Worm (Caenorhabditis elegans): ENCODE data around the gene ift-43.

ift-43 gene

ce11 chrII:5660736-5661734 lies at the start of gene ift-43, which contains the start of gene mdt-26:
Gene ift-43 (minus strand): TSS chrII:5660786.
Gene mdt-26 (plus strand): TSS chrII:5661181.
- peak; percentile 99 for TF ChIP-seq aha-1 (tag)
- no peak for TF ChIP-seq lin-39 (tag; optimal IDR thresholded peaks at IDR 0.05)
- no peak for TF ChIP-seq cey-2 (tag; optimal IDR thresholded peaks at IDR 0.05; ENCODE audit: borderline replicate concordance, insufficient read depth)
- no peak for TF ChIP-seq R02D3.7 (tag; optimal IDR thresholded peaks at IDR 0.05)
- TF ChIP-seq nhr-42 (GFP tag; IDR thresholded peaks at IDR 0.05) = peak; percentile 83
- TF ChIP-seq F26F4.8 (GFP tag; conservative IDR thresholded peaks at IDR 0.05) = no peak
- peak; percentile 94 for TF ChIP-seq hmg-1.1 (GFP tag; IDR thresholded peaks at IDR 0.05)
- peak; percentile 40 for TF ChIP-seq dpl-1 (GFP tag; optimal IDR thresholded peaks at IDR 0.05)
- peak; percentile 76 to 88 for TF ChIP-seq mdl-1 (tag; optimal IDR thresholded peaks at IDR 0.05)
- 0 out of 2 replicates have a peak, but pooled peaks have one; percentile 42 for TF ChIP-seq vab-7 (GFP tag; IDR thresholded peaks at IDR 0.05)
- peak in 1 of 2 experiments; percentile 3 for TF ChIP-seq ZK546.5 (tag; optimal IDR thresholded peaks at IDR 0.05)
- peak; percentile 77 for TF ChIP-seq mep-1 (tag; optimal IDR thresholded peaks at IDR 0.05)
- TF ChIP-seq T20F7.1 (GFP tag; optimal IDR thresholded peaks at IDR 0.05) = no peak
- TF ChIP-seq snpc-1.2 (GFP tag; IDR thresholded peaks at IDR 0.05) = peak; percentile 75
- TF ChIP-seq madf-9 (GFP tag; conservative IDR thresholded peaks at IDR 0.05) = peak; percentile 67
- peak; percentile 0 for TF ChIP-seq nhr-77 (tag; optimal IDR thresholded peaks at IDR 0.05)
- TF ChIP-seq nhr-41 (GFP tag; IDR thresholded peaks at IDR 0.05) = peak; percentile 65; the same call in 1 of the 2 replicates
- TF ChIP-seq ZK337.2 (GFP tag; IDR thresholded peaks at IDR 0.05) = no peak
- 0 out of 4 replicates have a peak, but pooled peaks of 1 of the 2 experiments have one; percentile 30 for TF ChIP-seq madf-5 (GFP tag; IDR thresholded peaks at IDR 0.05)
- TF ChIP-seq egl-27 (tag; optimal IDR thresholded peaks at IDR 0.05) = no peak
- no peak for TF ChIP-seq zfp-2 (tag; optimal IDR thresholded peaks at IDR 0.05)
- peak; percentile 67 for TF ChIP-seq ceh-20 (GFP tag; IDR thresholded peaks at IDR 0.05)
- TF ChIP-seq daf-16 (GFP tag; optimal IDR thresholded peaks at IDR 0.05) = peak; percentile 36 to 59
- peak; percentile 47 for TF ChIP-seq daf-16 (tag; optimal IDR thresholded peaks at IDR 0.05)
- TF ChIP-seq daf-12 (tag; optimal IDR thresholded peaks at IDR 0.05) = no peak
- TF ChIP-seq spr-1 (tag; optimal IDR thresholded peaks at IDR 0.05) = peak; percentile 81
- peak; percentile 76 for TF ChIP-seq ceh-28 (tag; optimal IDR thresholded peaks at IDR 0.05)
- TF ChIP-seq lin-29 (GFP tag; IDR thresholded peaks at IDR 0.05) = peak; percentile 49; the same call in 1 of the 2 replicates
- TF ChIP-seq Y5F2A.4 (GFP tag; optimal IDR thresholded peaks at IDR 0.05) = no peak
- 0 out of 2 replicates have a peak, but pooled peaks have one; percentile 36 for TF ChIP-seq zfp-3 (GFP tag; conservative IDR thresholded peaks at IDR 0.05)
- peak; percentile 64; the same call in 1 of the 2 replicates for TF ChIP-seq ceh-44 (GFP tag; IDR thresholded peaks at IDR 0.05)
- peak; percentile 92 for TF ChIP-seq ctbp-1 (GFP tag; IDR thresholded peaks at IDR 0.05)
- peak; percentile 72; the same call in 1 of the 2 replicates for TF ChIP-seq pha-4 (GFP tag; IDR thresholded peaks at IDR 0.05)
- no peak for TF ChIP-seq pha-4 (tag; optimal IDR thresholded peaks at IDR 0.05)
- TF ChIP-seq spr-3 (GFP tag; optimal IDR thresholded peaks at IDR 0.05) = no peak
- peak; percentile 47 for TF ChIP-seq mxl-3 (GFP tag; optimal IDR thresholded peaks at IDR 0.05)
- no peak for TF ChIP-seq lin-15B (tag; optimal IDR thresholded peaks at IDR 0.05)
- no peak for TF ChIP-seq F49E8.2 (tag; optimal IDR thresholded peaks at IDR 0.05; ENCODE audit: borderline replicate concordance)
- peak; percentile 78 for TF ChIP-seq arid-1 (GFP tag; conservative IDR thresholded peaks at IDR 0.05)
- no peak for TF ChIP-seq aly-2 (tag; optimal IDR thresholded peaks at IDR 0.05)
- TF ChIP-seq gei-8 (GFP tag; optimal IDR thresholded peaks at IDR 0.05) = no peak
- TF ChIP-seq ces-1 (GFP tag; optimal IDR thresholded peaks at IDR 0.05) = no peak
- no peak for TF ChIP-seq D1046.2 (GFP tag; IDR thresholded peaks at IDR 0.05)
- TF ChIP-seq nhr-25 (tag; optimal IDR thresholded peaks at IDR 0.05; ENCODE audit: borderline replicate concordance, insufficient read depth) = peak; percentile 61
- peak; percentile 79 for TF ChIP-seq hlh-30 (tag; optimal IDR thresholded peaks at IDR 0.05; ENCODE audit: insufficient read depth)
- TF ChIP-seq nhr-10 (tag; optimal IDR thresholded peaks at IDR 0.05) = no peak
- TF ChIP-seq tag-97 (GFP tag; IDR thresholded peaks at IDR 0.05) = no peak
